Worm (Caenorhabditis elegans): ENCODE data around the gene F17C11.22.

- TF ChIP-seq ama-1 (optimal IDR thresholded peaks at IDR 0.05) (no peak), ceh-36 (tag; optimal IDR thresholded peaks at IDR 0.05) (no peak), scrt-1 (GFP tag; IDR thresholded peaks at IDR 0.05) (no peak), ceh-13 (GFP tag; optimal IDR thresholded peaks at IDR 0.05) (no peak), flt-1 (GFP tag; IDR thresholded peaks at IDR 0.05) (no peak), B0310.2 (tag; optimal IDR thresholded peaks at IDR 0.05) (no peak), tra-4 (tag; optimal IDR thresholded peaks at IDR 0.05) (no peak), hnd-1 (tag; optimal IDR thresholded peaks at IDR 0.05) (no peak), tbx-37 (GFP tag; conservative IDR thresholded peaks at IDR 0.05) (no peak), hmbx-1 (tag; optimal IDR thresholded peaks at IDR 0.05) (no peak), tbx-11 (GFP tag; IDR thresholded peaks at IDR 0.05) (no peak), pes-1 (GFP tag; IDR thresholded peaks at IDR 0.05) (no peak), sea-1 (GFP tag; conservative IDR thresholded peaks at IDR 0.05) (no peak), ets-7 (tag; optimal IDR thresholded peaks at IDR 0.05) (no peak)
These were observed at the start of gene F17C11.22 for ce11 chrV:10970070-10970469.

Measured in whole organism, early embryonic.